Fruit fly (Drosophila melanogaster): ENCODE measurements around the gene Sgt1.

Gene Sgt1

dm6 chr3R:8308515-8308959 lies 3.5 kb upstream of the Sgt1 start, which contains the start of gene tex:
Gene tex (minus strand): TSS chr3R:8308645.
- TF ChIP-seq sage (GFP tag; optimal IDR thresholded peaks at IDR 0.05) (no peak), brk (GFP tag; optimal IDR thresholded peaks at IDR 0.05) (no peak), lola (GFP tag; optimal IDR thresholded peaks at IDR 0.05) (no peak), h (GFP tag; optimal IDR thresholded peaks at IDR 0.05) (no peak), Rel (GFP tag; optimal IDR thresholded peaks at IDR 0.05) (no peak), Rel (tag; optimal IDR thresholded peaks at IDR 0.05) (no peak), Hr83 (GFP tag; optimal IDR thresholded peaks at IDR 0.05; ENCODE audit: poor library complexity, severe bottlenecking) (no peak), CG9705 (GFP tag; optimal IDR thresholded peaks at IDR 0.05) (no peak), fru (GFP tag; optimal IDR thresholded peaks at IDR 0.05) (no peak), woc (GFP tag; optimal IDR thresholded peaks at IDR 0.05) (no peak), Sp1 (GFP tag; optimal IDR thresholded peaks at IDR 0.05) (no peak), psq (GFP tag; optimal IDR thresholded peaks at IDR 0.05) (no peak), rgr (GFP tag; optimal IDR thresholded peaks at IDR 0.05) (no peak), dsf (GFP tag; optimal IDR thresholded peaks at IDR 0.05; ENCODE audit: borderline replicate concordance) (no peak)

dm6 chr3R:8307283-8307682 lies 2.2 kb upstream of the Sgt1 start:
- TF ChIP-seq Mio (GFP tag; optimal IDR thresholded peaks at IDR 0.05), result no peak
- TF ChIP-seq ey (GFP tag; optimal IDR thresholded peaks at IDR 0.05), result no peak

- TF ChIP-seq Hr83 (GFP tag; optimal IDR thresholded peaks at IDR 0.05; ENCODE audit: poor library complexity, severe bottlenecking) (no peak), CG9705 (GFP tag; optimal IDR thresholded peaks at IDR 0.05) (no peak), Rel (GFP tag; optimal IDR thresholded peaks at IDR 0.05) (no peak), Rel (tag; optimal IDR thresholded peaks at IDR 0.05) (no peak)
These were observed 1.8 kb upstream of the Sgt1 start for dm6 chr3R:8306927-8307261.

- TF ChIP-seq sage (GFP tag; optimal IDR thresholded peaks at IDR 0.05) (peak; percentile 82), Sp1 (GFP tag; optimal IDR thresholded peaks at IDR 0.05) (no peak), Hr78 (GFP tag; optimal IDR thresholded peaks at IDR 0.05) (no peak), jim (GFP tag; optimal IDR thresholded peaks at IDR 0.05) (no peak), foxo (GFP tag; optimal IDR thresholded peaks at IDR 0.05) (peak in 1 of 2 experiments; percentile 20), Jra (GFP tag; optimal IDR thresholded peaks at IDR 0.05) (no peak), woc (GFP tag; optimal IDR thresholded peaks at IDR 0.05) (no peak), usp (GFP tag; optimal IDR thresholded peaks at IDR 0.05) (no peak), ey (GFP tag; optimal IDR thresholded peaks at IDR 0.05) (no peak), sv (GFP tag; optimal IDR thresholded peaks at IDR 0.05) (no peak), GATAd (GFP tag; optimal IDR thresholded peaks at IDR 0.05) (no peak), CG32264 (GFP tag; optimal IDR thresholded peaks at IDR 0.05) (no peak), OdsH (GFP tag; optimal IDR thresholded peaks at IDR 0.05) (no peak)
These were observed 1.3 kb upstream of the Sgt1 start for dm6 chr3R:8306188-8306926.

- TF ChIP-seq HLH106 (tag; optimal IDR thresholded peaks at IDR 0.05) (peak; percentile 21), Dif (GFP tag; optimal IDR thresholded peaks at IDR 0.05; ENCODE audit: partially characterized antibody) (peak; percentile 44), CG9705 (GFP tag; optimal IDR thresholded peaks at IDR 0.05) (peak; percentile 20), lola (GFP tag; optimal IDR thresholded peaks at IDR 0.05) (no peak), rgr (GFP tag; optimal IDR thresholded peaks at IDR 0.05) (no peak), woc (GFP tag; optimal IDR thresholded peaks at IDR 0.05) (no peak), GATAd (GFP tag; optimal IDR thresholded peaks at IDR 0.05) (no peak)
These were observed 1.2 kb downstream of the Sgt1 start, which contains the start of gene nac for dm6 chr3R:8303848-8304247. Gene nac (minus strand): TSS chr3R:8304023.

- peak; percentile 98 for TF ChIP-seq fru (GFP tag; optimal IDR thresholded peaks at IDR 0.05)
- TF ChIP-seq Myc (optimal IDR thresholded peaks at IDR 0.05), result peak; percentile 18
- no peak for TF ChIP-seq Vsx2 (GFP tag; optimal IDR thresholded peaks at IDR 0.05; ENCODE audit: partially characterized antibody)
These were observed 3.9 kb downstream of the Sgt1 start, which contains the start of the genes CG9626 and mRpL1 for dm6 chr3R:8300928-8301752. Gene CG9626 (minus strand): TSS chr3R:8300978. Gene mRpL1 (plus strand): TSS chr3R:8301440.

Measured in whole organism, wandering third instar larva.